Worm (Caenorhabditis elegans): ENCODE data around the gene nhr-66.
A peak's percentile ranks its signal among the peaks of the same experiment; 100 is the strongest.

The nhr-66 gene

DNA sequence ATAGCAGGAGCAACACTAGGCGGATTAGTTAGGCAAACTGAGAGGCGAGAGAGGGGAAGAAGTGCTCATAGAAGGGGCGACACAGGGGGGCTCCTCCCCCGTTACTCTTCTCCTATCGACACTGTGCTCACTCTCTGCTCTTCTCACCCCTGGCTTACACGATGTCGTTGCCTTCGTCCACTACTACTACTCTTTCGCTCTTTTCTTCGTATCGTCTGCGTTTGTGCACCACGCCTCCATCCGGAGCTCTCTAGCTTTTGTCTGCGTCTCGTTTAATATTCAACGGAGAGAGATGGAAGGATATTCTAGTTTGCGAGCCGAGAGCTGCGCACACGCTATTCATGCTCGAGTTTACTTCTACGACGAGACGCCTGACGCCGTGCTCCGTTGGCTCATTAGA lies 53.1 kb downstream of the nhr-66 start (continued):
- TF ChIP-seq efl-1 (optimal IDR thresholded peaks at IDR 0.05) (peak; percentile 22 to 40), efl-1 (GFP tag; optimal IDR thresholded peaks at IDR 0.05 in 1 of 2) (no peak), lin-35 (GFP tag; optimal IDR thresholded peaks at IDR 0.05) (peak in 1 of 2 experiments; percentile 31), nhr-47 (tag; optimal IDR thresholded peaks at IDR 0.05) (peak; percentile 64), mep-1 (tag; optimal IDR thresholded peaks at IDR 0.05) (peak; percentile 46), nhr-20 (tag; optimal IDR thresholded peaks at IDR 0.05) (peak; percentile 41), nhr-11 (tag; optimal IDR thresholded peaks at IDR 0.05) (no peak), zip-4 (GFP tag; optimal IDR thresholded peaks at IDR 0.05) (no peak), ceh-8 (GFP tag; optimal IDR thresholded peaks at IDR 0.05) (peak; percentile 47)

DNA sequence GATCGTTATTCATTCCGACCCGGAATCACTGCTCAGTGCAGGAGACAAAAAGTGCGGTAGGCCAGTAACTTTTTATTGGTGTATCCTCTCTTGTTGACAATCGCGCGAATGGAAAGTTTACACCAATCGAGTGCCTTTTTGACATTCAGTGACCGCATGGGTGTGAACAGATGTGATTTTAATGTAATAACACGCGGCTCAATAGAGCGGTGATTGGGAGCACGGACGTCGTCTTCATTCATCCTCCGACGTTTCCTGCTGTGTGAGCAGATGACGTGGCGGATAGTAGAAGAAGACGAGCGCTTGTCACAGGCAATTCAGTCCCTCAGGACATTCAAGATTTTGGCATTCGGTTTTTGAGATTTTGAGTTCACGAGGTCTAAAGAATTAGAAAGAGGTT lies 53.8 kb downstream of the nhr-66 start:
- TF ChIP-seq lin-39 (tag; optimal IDR thresholded peaks at IDR 0.05) (no peak), nhr-77 (tag; optimal IDR thresholded peaks at IDR 0.05) (no peak), lin-14 (GFP tag; optimal IDR thresholded peaks at IDR 0.05) (peak; percentile 5), hpl-2 (GFP tag; optimal IDR thresholded peaks at IDR 0.05) (no peak), ceh-63 (GFP tag; optimal IDR thresholded peaks at IDR 0.05) (no peak), fkh-10 (GFP tag; optimal IDR thresholded peaks at IDR 0.05) (peak; percentile 56), irx-1 (tag; optimal IDR thresholded peaks at IDR 0.05) (no peak), pax-3 (tag; optimal IDR thresholded peaks at IDR 0.05) (no peak)

DNA sequence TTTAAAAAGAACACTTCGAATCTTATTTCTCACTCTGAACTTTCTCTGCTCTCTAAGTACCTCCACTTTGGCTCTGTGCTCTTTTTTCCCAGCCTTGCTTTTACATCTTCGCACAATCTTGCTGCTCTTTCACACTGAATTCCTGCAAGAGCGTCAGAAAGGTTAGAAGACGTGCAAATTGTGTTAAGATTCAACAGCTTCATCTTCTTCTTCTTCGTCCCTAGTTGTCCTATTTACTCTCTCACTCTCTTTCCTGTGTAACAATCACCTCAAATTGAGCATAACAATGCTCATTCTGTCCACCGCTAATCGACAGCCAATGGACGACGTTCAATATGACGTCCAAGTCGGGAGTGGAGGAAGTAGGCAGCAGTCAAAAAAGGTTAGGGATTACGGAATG lies 55.0 kb downstream of the nhr-66 start:
- TF ChIP-seq fkh-10 (GFP tag; optimal IDR thresholded peaks at IDR 0.05) (peak; percentile 65), ceh-82 (tag; optimal IDR thresholded peaks at IDR 0.05) (no peak)

All from whole organism, L1 larva.